Worm (Caenorhabditis elegans) whole organism, L4 larva: Measurements from ENCODE around the gene rmd-3.

Experiments
- F26F4.8 ChIP-seq: fragments of 200-800 bp; sonication (Bioruptor generic); conservative IDR thresholded peaks from 2 replicates; pipeline ENCODE4 v1.3.6; 2022; ENCODE audit warnings: missing genetic modification characterization, missing compliant biosample characterization
- aly-2 ChIP-seq: sonication (generic microtip); optimal IDR thresholded peaks from 2 replicates; lab custom pipeline; 2018; ENCODE audit warnings: missing biosample characterization, missing genetic modification characterization
- ceh-82 ChIP-seq: sonication (generic microtip); optimal IDR thresholded peaks from 2 replicates; lab custom pipeline; 2017; ENCODE audit warnings: missing biosample characterization, missing genetic modification characterization
- egl-27 ChIP-seq: sonication (generic microtip); optimal IDR thresholded peaks from 3 replicates; lab custom pipeline; 2017; ENCODE audit warnings: missing biosample characterization, missing genetic modification reagents, missing genetic modification characterization
- mep-1 ChIP-seq: fragments of 150-350 bp; sonication (generic microtip); optimal IDR thresholded peaks from 3 replicates; lab custom pipeline; 2014; ENCODE audit warnings: missing biosample characterization, missing genetic modification characterization
- nhr-237 ChIP-seq: sonication (generic microtip); optimal IDR thresholded peaks from 2 replicates; lab custom pipeline; 2017; ENCODE audit warnings: missing biosample characterization, missing genetic modification characterization
- snpc-4 ChIP-seq: fragments of 150-350 bp; optimal IDR thresholded peaks from 2 replicates; lab custom pipeline; 2014; ENCODE audit warnings: missing biosample characterization, missing genetic modification characterization

DNA sequence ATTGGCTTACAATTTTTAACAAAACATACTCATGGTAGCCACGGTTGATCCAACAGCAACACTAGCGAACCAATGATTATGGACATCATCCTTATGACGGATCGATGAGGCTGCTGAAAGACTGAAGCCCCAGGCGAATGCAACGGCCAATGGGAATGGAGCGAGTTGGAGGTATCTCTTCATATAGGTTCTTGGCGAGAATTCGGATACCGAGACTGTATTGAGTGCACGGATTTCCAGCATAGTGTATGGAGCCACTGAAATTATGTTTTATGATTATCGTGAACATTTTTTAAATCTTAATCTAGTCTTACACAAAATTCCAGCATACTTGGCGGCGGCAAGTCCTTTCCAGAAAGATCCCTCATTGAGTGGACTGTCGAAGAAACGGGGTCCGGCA, 5.1 kb upstream of the rmd-3 start:
- TF ChIP-seq ceh-82 (tag; lab: Kevin White, UChicago) (no peak), nhr-237 (tag; lab: Kevin White, UChicago) (no peak), egl-27 (no peak), mep-1 (tag; lab: Kevin White, UChicago) (no peak), F26F4.8 (GFP tag; lab: Robert Waterston, UW) (no peak), aly-2 (tag; lab: Kevin White, UChicago) (no peak), snpc-4 (tag; lab: Kevin White, UChicago) (no peak)
